Fruit fly (Drosophila melanogaster) whole organism, pupa: ENCODE data around the gene CG2794.
A peak's percentile ranks its signal among the peaks of the same experiment; 100 is the strongest.

Experiments
- CG10348 ChIP-seq: fragments of 200-800 bp; sonication (Bioruptor generic); IDR thresholded peaks from 2 replicates; pipeline ENCODE4 v1.3.6; 2022; ENCODE audit warnings: missing biosample characterization, missing genetic modification characterization
- CG13204 ChIP-seq: fragments of 200-800 bp; sonication (Bioruptor generic); optimal IDR thresholded peaks from 2 replicates; lab custom pipeline; 2018; ENCODE audit warnings: missing biosample characterization, mild to moderate bottlenecking, missing genetic modification characterization, moderate library complexity
- CG14655 ChIP-seq: fragments of 200-800 bp; sonication (Bioruptor generic); optimal IDR thresholded peaks from 3 replicates; lab custom pipeline; 2017; ENCODE audit warnings: mild to moderate bottlenecking, missing biosample characterization, missing genetic modification reagents, missing genetic modification characterization
- CG34367 ChIP-seq: fragments of 200-800 bp; sonication (Bioruptor generic); optimal IDR thresholded peaks from 2 replicates; lab custom pipeline; 2018; ENCODE audit warnings: missing biosample characterization, mild to moderate bottlenecking, missing genetic modification characterization
- CG4496 ChIP-seq: fragments of 200-800 bp; sonication (Bioruptor generic); IDR thresholded peaks from 3 replicates; pipeline ENCODE4 v1.3.6; 2022; ENCODE audit warnings: missing biosample characterization, missing genetic modification characterization
- CG8159 ChIP-seq: fragments of 200-800 bp; sonication (Bioruptor generic); optimal IDR thresholded peaks from 3 replicates; lab custom pipeline; 2018; ENCODE audit warnings: missing biosample characterization, mild to moderate bottlenecking, missing genetic modification characterization, moderate library complexity
- CG9948 ChIP-seq: fragments of 200-800 bp; sonication (Bioruptor generic); optimal IDR thresholded peaks from 2 replicates; lab custom pipeline; 2018; ENCODE audit warnings: missing biosample characterization, mild to moderate bottlenecking, missing genetic modification characterization, moderate library complexity
- D1 ChIP-seq: fragments of 200-800 bp; sonication (Bioruptor generic); optimal IDR thresholded peaks from 2 replicates; lab custom pipeline; 2018; ENCODE audit warnings: missing biosample characterization, mild to moderate bottlenecking, missing genetic modification characterization, moderate library complexity
- Ets98B ChIP-seq: fragments of 200-800 bp; sonication (Bioruptor generic); IDR thresholded peaks from 2 replicates; pipeline ENCODE4 v1.3.6; 2022; ENCODE audit warnings: missing biosample characterization, missing genetic modification characterization
- Snoo ChIP-seq: fragments of 200-800 bp; sonication (Bioruptor generic); optimal IDR thresholded peaks from 3 replicates; lab custom pipeline; 2017; ENCODE audit warnings: missing biosample characterization, mild to moderate bottlenecking, missing genetic modification characterization, inconsistent platforms

DNA sequence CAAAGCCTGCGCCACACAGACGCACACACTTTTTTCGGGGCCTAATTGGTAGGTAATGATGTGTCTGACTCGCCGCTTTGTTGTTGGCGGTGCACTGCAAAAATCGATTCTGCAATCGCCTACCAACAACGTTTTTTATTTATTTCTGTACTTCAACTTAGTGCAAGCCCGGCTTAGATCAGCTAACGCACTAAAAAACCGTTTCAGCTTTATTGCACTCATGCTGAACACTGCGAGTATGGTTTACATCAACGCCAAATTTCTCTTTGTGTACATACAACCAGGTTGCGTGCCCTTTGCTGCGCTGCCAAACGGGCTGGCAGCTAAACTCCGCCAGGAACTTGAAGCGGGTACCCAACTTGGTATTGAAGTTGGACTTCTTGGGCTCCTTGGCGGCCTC, 33.7 kb upstream of the CG2794 start:
- TF ChIP-seq CG8159 (tag; lab: Kevin White, UChicago) (peak; percentile 57), Ets98B (GFP tag; lab: Robert Waterston, UW) (0 out of 2 replicates have a peak, but pooled peaks have one; percentile 10), CG4496 (GFP tag; lab: Robert Waterston, UW) (no peak; the same call in 2 of the 3 replicates), CG14655 (GFP tag; lab: Kevin White, UChicago) (peak; percentile 49), CG13204 (peak; percentile 13), Snoo (tag; lab: Kevin White, UChicago) (peak; percentile 91), CG34367 (peak; percentile 71), CG10348 (GFP tag; lab: Robert Waterston, UW) (no peak), CG9948 (peak; percentile 65), D1 (tag; lab: Kevin White, UChicago) (no peak)
